Fruit fly (Drosophila melanogaster) whole organism, embryonic: Measurements from ENCODE around the gene CG4709.

Experiments used
- Awh ChIP-seq: fragments of 200-800 bp; sonication (Bioruptor generic); IDR thresholded peaks from 2 replicates; pipeline ENCODE4, ENCODE4 v1.3.6; 2022; ENCODE audit warnings: missing biosample characterization, missing genetic modification characterization
- CG1024 ChIP-seq: fragments of 200-800 bp; sonication (Bioruptor generic); IDR thresholded peaks from 2 replicates; pipeline ENCODE4 v1.3.6; 2022; ENCODE audit warnings: missing biosample characterization, missing genetic modification characterization
- CG10462 ChIP-seq: fragments of 200-800 bp; sonication (Bioruptor generic); optimal IDR thresholded peaks from 2 replicates; lab custom pipeline; 2016; ENCODE audit warnings: missing biosample characterization, missing genetic modification characterization
- CG13624 ChIP-seq: fragments of 200-800 bp; sonication (Bioruptor generic); optimal IDR thresholded peaks from 2 replicates; lab custom pipeline; 2016; ENCODE audit warnings: missing biosample characterization, missing genetic modification characterization
- CG14014 ChIP-seq: fragments of 200-800 bp; sonication (Bioruptor generic); IDR thresholded peaks from 2 replicates; pipeline ENCODE4 v1.3.6; 2022; ENCODE audit warnings: missing biosample characterization, missing genetic modification characterization
- CG14667 ChIP-seq: fragments of 200-800 bp; sonication (Bioruptor generic); IDR thresholded peaks from 2 replicates; pipeline ENCODE4 v1.3.6; 2022; ENCODE audit warnings: missing biosample characterization, missing genetic modification characterization
- CG17568 ChIP-seq: fragments of 200-800 bp; sonication (Bioruptor generic); optimal IDR thresholded peaks from 2 replicates; lab custom pipeline; 2018; ENCODE audit warnings: missing biosample characterization, mild to moderate bottlenecking, missing genetic modification characterization, moderate library complexity
- CG2712 ChIP-seq: fragments of 200-800 bp; optimal IDR thresholded peaks from 3 replicates; lab custom pipeline; 2019; ENCODE audit warnings: missing biosample characterization, mild to moderate bottlenecking, missing genetic modification characterization, moderate library complexity
- CG2889 ChIP-seq: fragments of 200-800 bp; sonication (Bioruptor generic); IDR thresholded peaks from 3 replicates; pipeline ENCODE4 v1.3.6; 2022; ENCODE audit warnings: missing biosample characterization, missing genetic modification characterization
- CG32532 ChIP-seq: fragments of 200-800 bp; sonication (Bioruptor generic); IDR thresholded peaks from 2 replicates; pipeline ENCODE4 v1.3.6; 2022; ENCODE audit warnings: missing biosample characterization, missing genetic modification characterization
- CG33557 ChIP-seq: fragments of 200-800 bp; sonication (Bioruptor generic); optimal IDR thresholded peaks from 2 replicates; lab custom pipeline; 2019; ENCODE audit warnings: missing biosample characterization, mild to moderate bottlenecking, missing genetic modification characterization, moderate library complexity
- CG34224 ChIP-seq: fragments of 200-800 bp; sonication (Bioruptor generic); IDR thresholded peaks from 3 replicates; pipeline ENCODE4 v1.3.6; 2022; ENCODE audit warnings: missing biosample characterization, missing genetic modification characterization; ENCODE audit not compliant: partially characterized antibody
- CG4360 ChIP-seq: fragments of 200-800 bp; sonication (Bioruptor generic); IDR thresholded peaks from 2 replicates; pipeline ENCODE4 v1.3.6; 2022; ENCODE audit warnings: missing biosample characterization, missing genetic modification characterization
- CG4617 ChIP-seq: fragments of 200-800 bp; sonication (Bioruptor generic); optimal IDR thresholded peaks from 3 replicates; lab custom pipeline; 2016; ENCODE audit warnings: missing biosample characterization, missing genetic modification characterization, borderline replicate concordance
- CG4854 ChIP-seq: fragments of 200-800 bp; sonication (Bioruptor generic); optimal IDR thresholded peaks from 2 replicates; lab custom pipeline; 2016; ENCODE audit warnings: missing biosample characterization, missing genetic modification characterization, inconsistent platforms
- CG5180 ChIP-seq: fragments of 200-800 bp; sonication (Bioruptor generic); optimal IDR thresholded peaks from 3 replicates; lab custom pipeline; 2017; ENCODE audit warnings: missing biosample characterization, missing genetic modification characterization, mild to moderate bottlenecking, moderate library complexity, missing genetic modification reagents
- CG6175 ChIP-seq: fragments of 200-800 bp; sonication (Bioruptor generic); IDR thresholded peaks from 3 replicates; pipeline ENCODE4 v1.3.6; 2022; ENCODE audit warnings: missing biosample characterization, missing genetic modification characterization
- CG6689 ChIP-seq: fragments of 200-800 bp; sonication (Bioruptor generic); IDR thresholded peaks from 2 replicates; pipeline ENCODE4 v1.3.6; 2022; ENCODE audit warnings: missing biosample characterization, missing genetic modification characterization
- CG7372 ChIP-seq: fragments of 200-800 bp; sonication (Bioruptor generic); IDR thresholded peaks from 2 replicates; pipeline ENCODE4 v1.3.6; 2022; ENCODE audit warnings: missing biosample characterization, missing genetic modification characterization
- CG8765 ChIP-seq: fragments of 200-800 bp; sonication (Bioruptor generic); IDR thresholded peaks from 2 replicates; pipeline ENCODE4 v1.3.6; 2022; ENCODE audit warnings: missing biosample characterization, missing genetic modification characterization
- CG9609 ChIP-seq: fragments of 200-800 bp; sonication (Bioruptor generic); optimal IDR thresholded peaks from 3 replicates; lab custom pipeline; 2016; ENCODE audit warnings: missing biosample characterization, missing genetic modification characterization
- Chrac-16 ChIP-seq: fragments of 200-800 bp; sonication (Bioruptor generic); optimal IDR thresholded peaks from 3 replicates; lab custom pipeline; 2016; ENCODE audit warnings: missing biosample characterization, missing genetic modification characterization
- D19B ChIP-seq: fragments of 200-800 bp; sonication (Bioruptor generic); optimal IDR thresholded peaks from 2 replicates; lab custom pipeline; 2017; ENCODE audit warnings: missing biosample characterization, mild to moderate bottlenecking, missing genetic modification characterization
- Doc2 ChIP-seq: fragments of 200-800 bp; sonication (Bioruptor generic); IDR thresholded peaks from 2 replicates; pipeline ENCODE4 v1.3.6; 2022; ENCODE audit warnings: missing biosample characterization, missing genetic modification characterization
- Hmx ChIP-seq: fragments of 200-800 bp; sonication (Bioruptor generic); optimal IDR thresholded peaks from 2 replicates; lab custom pipeline; 2016; ENCODE audit warnings: missing biosample characterization, missing genetic modification characterization
- Jarid2 ChIP-seq: fragments of 200-800 bp; sonication (Bioruptor generic); optimal IDR thresholded peaks from 3 replicates; lab custom pipeline; 2017; ENCODE audit warnings: mild to moderate bottlenecking, missing biosample characterization, missing genetic modification reagents, missing genetic modification characterization
- Kr ChIP-seq: fragments of 200-800 bp; sonication (Bioruptor generic); optimal IDR thresholded peaks from 2 replicates; lab custom pipeline; 2017; ENCODE audit warnings: missing biosample characterization, mild to moderate bottlenecking, missing genetic modification characterization
- NC2α ChIP-seq: fragments of 200-800 bp; sonication (Bioruptor generic); optimal IDR thresholded peaks from 2 replicates; lab custom pipeline; 2016; ENCODE audit warnings: missing biosample characterization, missing genetic modification characterization
- Pdp1 ChIP-seq, 2 experiments: fragments of 200-800 bp; sonication (Bioruptor generic); optimal IDR thresholded peaks; 3 replicates each; lab custom pipeline; 2016; ENCODE audit warnings: missing biosample characterization in 2 of 2, missing genetic modification characterization in 2 of 2, mild to moderate bottlenecking in 1 of 2, moderate library complexity in 1 of 2
- Vsx1 ChIP-seq: fragments of 200-800 bp; sonication (Bioruptor generic); optimal IDR thresholded peaks from 2 replicates; lab custom pipeline; 2017; ENCODE audit warnings: missing biosample characterization, mild to moderate bottlenecking, missing genetic modification characterization, missing genetic modification reagents
- ash1 ChIP-seq: fragments of 200-800 bp; sonication (Bioruptor generic); optimal IDR thresholded peaks from 2 replicates; lab custom pipeline; 2018; ENCODE audit warnings: missing biosample characterization, mild to moderate bottlenecking, missing genetic modification characterization
- br ChIP-seq: fragments of >200 bp; optimal IDR thresholded peaks from 2 replicates; lab custom pipeline; 2017
- bsh ChIP-seq, 2 experiments: fragments of 200-800 bp; sonication (Bioruptor generic); optimal IDR thresholded peaks; 2 replicates each; lab custom pipeline; 2017 to 2018; ENCODE audit warnings: mild to moderate bottlenecking in 2 of 2, missing biosample characterization in 2 of 2, missing genetic modification characterization in 2 of 2, moderate library complexity in 1 of 2
- cad ChIP-seq: fragments of >200 bp; optimal IDR thresholded peaks from 2 replicates; lab custom pipeline; 2017; ENCODE audit warnings: missing biosample characterization, missing genetic modification characterization
- caup ChIP-seq: fragments of 200-800 bp; sonication (Bioruptor generic); optimal IDR thresholded peaks from 3 replicates; lab custom pipeline; 2017; ENCODE audit warnings: missing biosample characterization, mild to moderate bottlenecking, missing genetic modification characterization, moderate library complexity; ENCODE audit not compliant: severe bottlenecking
- crp ChIP-seq, 2 experiments: fragments of 200-800 bp; sonication (Bioruptor generic); optimal IDR thresholded peaks; 2 replicates in 1 of 2; 3 replicates in 1 of 2; lab custom pipeline; 2017; ENCODE audit warnings: missing biosample characterization in 2 of 2, missing genetic modification characterization in 2 of 2, mild to moderate bottlenecking in 1 of 2, moderate library complexity in 1 of 2
- dimm ChIP-seq: fragments of 200-800 bp; sonication (Bioruptor generic); IDR thresholded peaks from 2 replicates; pipeline ENCODE4 v1.3.6; 2022; ENCODE audit warnings: missing biosample characterization, missing genetic modification characterization
- dysf ChIP-seq: fragments of 200-800 bp; sonication (Bioruptor generic); IDR thresholded peaks from 3 replicates; pipeline ENCODE4 v1.3.6; 2022; ENCODE audit warnings: missing biosample characterization, missing genetic modification characterization
- gce ChIP-seq: fragments of 200-800 bp; sonication (Bioruptor generic); IDR thresholded peaks from 3 replicates; pipeline ENCODE4 v1.3.6; 2022; ENCODE audit warnings: missing biosample characterization, missing genetic modification characterization
- ind ChIP-seq: fragments of 200-800 bp; sonication (Bioruptor generic); optimal IDR thresholded peaks from 3 replicates; lab custom pipeline; 2016; ENCODE audit warnings: missing biosample characterization, missing genetic modification characterization
- mirr ChIP-seq: fragments of 200-800 bp; sonication (Bioruptor generic); optimal IDR thresholded peaks from 3 replicates; lab custom pipeline; 2018; ENCODE audit warnings: missing biosample characterization, mild to moderate bottlenecking, missing genetic modification characterization
- p53 ChIP-seq: fragments of 200-800 bp; sonication (Bioruptor generic); optimal IDR thresholded peaks from 2 replicates; lab custom pipeline; 2016; ENCODE audit warnings: missing biosample characterization, missing genetic modification characterization
- pb ChIP-seq: fragments of 200-800 bp; sonication (Bioruptor generic); optimal IDR thresholded peaks from 3 replicates; lab custom pipeline; 2016; ENCODE audit warnings: missing biosample characterization, missing genetic modification characterization
- prd ChIP-seq, 3 experiments: fragments of >200 bp in 2 of 3; fragments of 200-800 bp in 1 of 3; sonication (Bioruptor generic) in 1 of 3; optimal IDR thresholded peaks in 2 of 3; IDR thresholded peaks in 1 of 3; 2 replicates in 2 of 3; 3 replicates in 1 of 3; pipeline versions ENCODE4 v1.3.6 to Lab custom; 2017 to 2022; ENCODE audit warnings: missing biosample characterization in 1 of 3, missing genetic modification characterization in 1 of 3
- scrt ChIP-seq: fragments of 200-800 bp; sonication (Bioruptor generic); optimal IDR thresholded peaks from 2 replicates; lab custom pipeline; 2018; ENCODE audit warnings: missing biosample characterization, mild to moderate bottlenecking, missing genetic modification characterization, moderate library complexity
- tgo ChIP-seq: fragments of 200-800 bp; sonication (Bioruptor generic); IDR thresholded peaks from 3 replicates; pipeline ENCODE4 v1.3.6; 2022; ENCODE audit warnings: missing biosample characterization, missing genetic modification characterization
- twi ChIP-seq: fragments of 200-800 bp; optimal IDR thresholded peaks from 2 replicates; lab custom pipeline; 2019; ENCODE audit warnings: missing biosample characterization, mild to moderate bottlenecking, missing genetic modification characterization, moderate library complexity
- unpg ChIP-seq: fragments of 200-800 bp; sonication (Bioruptor generic); optimal IDR thresholded peaks from 3 replicates; lab custom pipeline; 2018; ENCODE audit warnings: missing biosample characterization, mild to moderate bottlenecking, missing genetic modification characterization, moderate library complexity
- vnd ChIP-seq: fragments of 200-800 bp; sonication (Bioruptor generic); IDR thresholded peaks from 3 replicates; pipeline ENCODE4 v1.3.6; 2022; ENCODE audit warnings: missing biosample characterization, missing genetic modification characterization; ENCODE audit not compliant: partially characterized antibody
- z ChIP-seq: fragments of 200-800 bp; sonication (Bioruptor generic); IDR thresholded peaks from 3 replicates; pipeline ENCODE4 v1.3.6; 2022; ENCODE audit warnings: missing biosample characterization, missing genetic modification characterization

CG4709 gene

dm6 chr2L:9908468-9908967, 45.6 kb upstream of the CG4709 start, which contains the start of gene CG13124 (continued):
- TF ChIP-seq p53 (no peak), mirr (peak; percentile 57), CG14014 (peak; percentile 24; the same call in 1 of the 2 replicates), CG6175 (GFP tag; lab: Robert Waterston, UW) (no peak), CG4854 (no peak), CG10462 (GFP tag; lab: Kevin White, UChicago) (no peak), Kr (GFP tag; lab: Kevin White, UChicago) (no peak), scrt (no peak), twi (tag; lab: Kevin White, UChicago) (no peak), ind (GFP tag; lab: Kevin White, UChicago) (peak; percentile 0), CG2712 (tag; lab: Kevin White, UChicago) (no peak), tgo (GFP tag; lab: Robert Waterston, UW) (no peak), Awh (no peak), CG9609 (GFP tag; lab: Kevin White, UChicago) (no peak), CG6689 (GFP tag; lab: Robert Waterston, UW) (no peak), pb (no peak), br (no peak), cad (GFP tag; lab: Kevin White, UChicago) (no peak), gce (GFP tag; lab: Robert Waterston, UW) (no peak), unpg (peak; percentile 32), z (GFP tag; lab: Robert Waterston, UW) (no peak), ash1 (GFP tag; lab: Kevin White, UChicago) (no peak), CG8765 (GFP tag; lab: Robert Waterston, UW) (no peak), CG7372 (0 out of 2 replicates have a peak, but pooled peaks have one; percentile 26), CG33557 (no peak), CG4360 (GFP tag; lab: Robert Waterston, UW) (no peak), crp (GFP tag; optimal IDR thresholded peaks at IDR 0.05; lab: Kevin White, UChicago) (no peak), dimm (no peak), caup (no peak), CG2889 (GFP tag; lab: Robert Waterston, UW) (no peak), Jarid2 (GFP tag; lab: Kevin White, UChicago) (peak; percentile 10), CG17568 (GFP tag; lab: Kevin White, UChicago) (peak; percentile 50), CG5180 (no peak), Doc2 (GFP tag; lab: Robert Waterston, UW) (no peak), CG14667 (no peak), Hmx (GFP tag; lab: Kevin White, UChicago) (no peak), CG34224 (GFP tag; lab: Robert Waterston, UW) (no peak; the same call in 2 of the 3 replicates), Pdp1 (GFP tag; optimal IDR thresholded peaks at IDR 0.05; lab: Kevin White, UChicago) (peak in 1 of 2 experiments; percentile 60), dysf (GFP tag; lab: Robert Waterston, UW) (peak; percentile 43; the same call in 2 of the 3 replicates), CG32532 (peak; percentile 73; the same call in 1 of the 2 replicates), Vsx1 (GFP tag; lab: Kevin White, UChicago) (no peak), CG13624 (GFP tag; lab: Kevin White, UChicago) (peak; percentile 22), NC2α (GFP tag; lab: Kevin White, UChicago) (no peak), prd (optimal IDR thresholded peaks at IDR 0.05; lab: Kevin White, UChicago) (no peak), prd (GFP tag; IDR thresholded peaks at IDR 0.05; lab: Robert Waterston, UW) (no peak), bsh (GFP tag; optimal IDR thresholded peaks at IDR 0.05; lab: Kevin White, UChicago) (no peak), vnd (no peak), CG4617 (GFP tag; lab: Kevin White, UChicago) (no peak), CG1024 (no peak), D19B (GFP tag; lab: Kevin White, UChicago) (no peak), Chrac-16 (GFP tag; lab: Kevin White, UChicago) (no peak)
